Worm (Caenorhabditis elegans): Measurements from ENCODE around the gene F07G11.3.

F07G11.3 gene

ce11 chrV:7349541-7349940 lies 51.0 kb downstream of the F07G11.3 start, which contains the start of gene nhr-149:
nhr-149 (minus strand) TSS chrV:7349641.
- TF ChIP-seq him-1 (tag; optimal IDR thresholded peaks at IDR 0.05) (no peak), dao-5 (tag; optimal IDR thresholded peaks at IDR 0.05) (no peak), W03F9.2 (tag; optimal IDR thresholded peaks at IDR 0.05) (no peak)

All from whole organism, L4/young adult.